Worm (Caenorhabditis elegans) whole organism, young adult: Measurements from ENCODE around the gene ZK994.6.

Source experiments
- B0019.2 ChIP-seq: fragments of 200-800 bp; sonication (Bioruptor generic); conservative IDR thresholded peaks from 2 replicates; pipeline ENCODE4 v1.3.6; 2022; ENCODE audit warnings: missing genetic modification reagents, missing genetic modification characterization, missing compliant biosample characterization
- B0261.1 ChIP-seq: sonication (generic microtip); optimal IDR thresholded peaks from 2 replicates; lab custom pipeline; 2016; ENCODE audit warnings: mild to moderate bottlenecking, missing genetic modification characterization, moderate library complexity, missing compliant biosample characterization
- B0336.3 ChIP-seq: fragments of 200-800 bp; sonication (Bioruptor generic); IDR thresholded peaks from 2 replicates; pipeline ENCODE4 v1.3.6; 2022; ENCODE audit warnings: missing genetic modification characterization, missing compliant biosample characterization
- F37B4.10 ChIP-seq: fragments of 200-800 bp; sonication (Bioruptor generic); IDR thresholded peaks from 2 replicates; pipeline ENCODE4 v1.3.6; 2022; ENCODE audit warnings: missing genetic modification characterization, missing compliant biosample characterization
- F39B2.1 ChIP-seq: fragments of 200-800 bp; sonication (Bioruptor generic); IDR thresholded peaks from 2 replicates; pipeline ENCODE4 v1.3.6; 2022; ENCODE audit warnings: missing genetic modification reagents, missing genetic modification characterization, missing compliant biosample characterization
- F55B11.4 ChIP-seq: sonication (generic microtip); optimal IDR thresholded peaks from 2 replicates; lab custom pipeline; 2016; ENCODE audit warnings: missing compliant biosample characterization, missing genetic modification characterization, borderline replicate concordance; ENCODE audit not compliant: insufficient read depth
- F57C9.4 ChIP-seq: sonication (generic microtip); optimal IDR thresholded peaks from 2 replicates; lab custom pipeline; 2017; ENCODE audit warnings: mild to moderate bottlenecking, missing genetic modification characterization, missing compliant biosample characterization
- T07F8.4 ChIP-seq: sonication (generic microtip); optimal IDR thresholded peaks from 2 replicates; lab custom pipeline; 2016; ENCODE audit warnings: mild to moderate bottlenecking, missing genetic modification characterization, moderate library complexity, missing compliant biosample characterization
- T26A5.8 ChIP-seq: sonication (generic microtip); optimal IDR thresholded peaks from 2 replicates; lab custom pipeline; 2016; ENCODE audit warnings: missing genetic modification characterization, missing compliant biosample characterization
- Y53F4B.3 ChIP-seq: fragments of 200-800 bp; sonication (Bioruptor generic); IDR thresholded peaks from 2 replicates; pipeline ENCODE4 v1.3.6; 2022; ENCODE audit warnings: missing genetic modification reagents, missing genetic modification characterization, missing compliant biosample characterization
- Y53G8AR.9 ChIP-seq: fragments of 200-800 bp; sonication (Bioruptor generic); conservative IDR thresholded peaks from 2 replicates; pipeline ENCODE4 v1.3.6; 2022; ENCODE audit warnings: missing genetic modification reagents, missing genetic modification characterization, missing compliant biosample characterization
- Y56A3A.18 ChIP-seq: fragments of 200-800 bp; sonication (Bioruptor generic); IDR thresholded peaks from 2 replicates; pipeline ENCODE4 v1.3.6; 2022; ENCODE audit warnings: missing genetic modification reagents, missing genetic modification characterization, missing compliant biosample characterization
- Y67H2A.10 ChIP-seq: fragments of 200-800 bp; sonication (Bioruptor generic); conservative IDR thresholded peaks from 2 replicates; pipeline ENCODE4 v1.3.6; 2022; ENCODE audit warnings: missing genetic modification reagents, missing genetic modification characterization, missing compliant biosample characterization
- ama-1 ChIP-seq, 3 experiments: fragments of 150-350 bp in 1 of 3; sonication (generic microtip) in 2 of 3; optimal IDR thresholded peaks; 2 replicates each; lab custom pipeline; 2014 to 2018; ENCODE audit warnings: missing biosample characterization in 2 of 3, missing genetic modification characterization in 2 of 3, missing genetic modification reagents in 2 of 3
- bed-1 ChIP-seq: fragments of 200-800 bp; sonication (Bioruptor generic); IDR thresholded peaks from 2 replicates; pipeline ENCODE4 v1.3.6; 2022; ENCODE audit warnings: missing genetic modification reagents, missing genetic modification characterization, missing compliant biosample characterization
- ccch-3 ChIP-seq: fragments of 200-800 bp; sonication (Bioruptor generic); optimal IDR thresholded peaks from 2 replicates; lab custom pipeline; 2018; ENCODE audit warnings: mild to moderate bottlenecking, missing genetic modification characterization, missing compliant biosample characterization
- ceh-27 ChIP-seq: fragments of 200-800 bp; sonication (Bioruptor generic); optimal IDR thresholded peaks from 2 replicates; lab custom pipeline; 2018; ENCODE audit warnings: mild to moderate bottlenecking, missing genetic modification characterization, moderate library complexity, missing compliant biosample characterization
- ceh-40 ChIP-seq: fragments of 200-800 bp; sonication (Bioruptor generic); IDR thresholded peaks from 2 replicates; pipeline ENCODE4 v1.3.6; 2022; ENCODE audit warnings: missing genetic modification characterization, missing compliant biosample characterization
- ceh-58 ChIP-seq: fragments of 200-800 bp; sonication (Bioruptor generic); IDR thresholded peaks from 2 replicates; pipeline ENCODE4 v1.3.6; 2022; ENCODE audit warnings: missing genetic modification characterization, missing compliant biosample characterization
- ceh-79 ChIP-seq: sonication (generic microtip); optimal IDR thresholded peaks from 2 replicates; lab custom pipeline; 2017; ENCODE audit warnings: mild to moderate bottlenecking, missing genetic modification characterization, missing compliant biosample characterization
- egl-18 ChIP-seq: fragments of 200-800 bp; sonication (Bioruptor generic); IDR thresholded peaks from 2 replicates; pipeline ENCODE4 v1.3.6; 2022; ENCODE audit warnings: missing genetic modification reagents, missing genetic modification characterization, missing compliant biosample characterization
- egl-44 ChIP-seq: fragments of 200-800 bp; sonication (Bioruptor generic); IDR thresholded peaks from 2 replicates; pipeline ENCODE4 v1.3.6; 2022; ENCODE audit warnings: missing genetic modification reagents, missing genetic modification characterization, missing compliant biosample characterization
- ets-4 ChIP-seq: fragments of 200-800 bp; sonication (Bioruptor generic); optimal IDR thresholded peaks from 2 replicates; lab custom pipeline; 2018; ENCODE audit warnings: mild to moderate bottlenecking, missing genetic modification characterization, missing compliant biosample characterization
- fkh-3 ChIP-seq: sonication (generic microtip); optimal IDR thresholded peaks from 2 replicates; lab custom pipeline; 2016; ENCODE audit warnings: mild to moderate bottlenecking, missing genetic modification characterization, missing compliant biosample characterization
- him-1 ChIP-seq: sonication (generic microtip); optimal IDR thresholded peaks from 2 replicates; lab custom pipeline; 2016; ENCODE audit warnings: missing genotype, missing genetic modification reagents, missing genetic modification characterization, missing compliant biosample characterization
- hmg-1.2 ChIP-seq: fragments of 200-800 bp; sonication (Bioruptor generic); IDR thresholded peaks from 2 replicates; pipeline ENCODE4 v1.3.6; 2022; ENCODE audit warnings: missing genetic modification reagents, missing genetic modification characterization, missing compliant biosample characterization
- hrde-1 ChIP-seq: sonication (generic microtip); optimal IDR thresholded peaks from 2 replicates; lab custom pipeline; 2016; ENCODE audit warnings: missing genetic modification characterization, mild to moderate bottlenecking, missing compliant biosample characterization, moderate library complexity, missing genotype, missing genetic modification reagents, borderline replicate concordance
- hsf-1 ChIP-seq: fragments of 200-800 bp; sonication (Bioruptor generic); IDR thresholded peaks from 2 replicates; pipeline ENCODE4 v1.3.6; 2022; ENCODE audit warnings: missing genetic modification reagents, missing genetic modification characterization, missing compliant biosample characterization
- let-526 ChIP-seq: fragments of 200-800 bp; sonication (Bioruptor generic); IDR thresholded peaks from 2 replicates; pipeline ENCODE4 v1.3.6; 2022; ENCODE audit warnings: missing genetic modification reagents, missing genetic modification characterization, missing compliant biosample characterization
- lin-54 ChIP-seq: fragments of 200-800 bp; sonication (Bioruptor generic); optimal IDR thresholded peaks from 2 replicates; lab custom pipeline; 2018; ENCODE audit warnings: mild to moderate bottlenecking, missing genetic modification characterization, missing compliant biosample characterization
- mes-4 ChIP-seq: sonication (generic microtip); optimal IDR thresholded peaks from 2 replicates; lab custom pipeline; 2016; ENCODE audit warnings: missing genotype, missing genetic modification characterization, missing compliant biosample characterization
- mxl-1 ChIP-seq: sonication (generic microtip); optimal IDR thresholded peaks from 2 replicates; lab custom pipeline; 2016; ENCODE audit warnings: missing genetic modification characterization, missing compliant biosample characterization
- nhr-179 ChIP-seq: sonication (generic microtip); optimal IDR thresholded peaks from 2 replicates; lab custom pipeline; 2016; ENCODE audit warnings: mild to moderate bottlenecking, missing genetic modification characterization, missing compliant biosample characterization
- nhr-80 ChIP-seq: sonication (generic microtip); optimal IDR thresholded peaks from 2 replicates; lab custom pipeline; 2016; ENCODE audit warnings: missing genetic modification characterization, missing compliant biosample characterization
- pbrm-1 ChIP-seq: fragments of 200-800 bp; sonication (Bioruptor generic); IDR thresholded peaks from 2 replicates; pipeline ENCODE4 v1.3.6; 2022; ENCODE audit warnings: missing genetic modification reagents, missing genetic modification characterization, missing compliant biosample characterization
- rec-8 ChIP-seq, 2 experiments: sonication (generic microtip); optimal IDR thresholded peaks; 2 replicates each; lab custom pipeline; 2016; ENCODE audit warnings: mild to moderate bottlenecking in 2 of 2, missing genetic modification characterization in 2 of 2, missing genetic modification reagents in 2 of 2, missing genotype in 2 of 2, missing biosample characterization in 1 of 2, missing compliant biosample characterization in 1 of 2, moderate library complexity in 1 of 2
- repo-1 ChIP-seq: sonication (generic microtip); optimal IDR thresholded peaks from 2 replicates; lab custom pipeline; 2017; ENCODE audit warnings: mild to moderate bottlenecking, missing genetic modification characterization, missing compliant biosample characterization
- rpc-1 ChIP-seq, 2 experiments: fragments of 150-350 bp in 1 of 2; sonication (generic microtip) in 1 of 2; optimal IDR thresholded peaks; 2 replicates each; lab custom pipeline; 2014 to 2018; ENCODE audit warnings: missing biosample characterization in 1 of 2, missing genetic modification characterization in 1 of 2, missing genetic modification reagents in 1 of 2, missing genotype in 1 of 2
- snpc-1.1 ChIP-seq: sonication (generic microtip); optimal IDR thresholded peaks from 2 replicates; lab custom pipeline; 2017; ENCODE audit warnings: missing genetic modification characterization, mild to moderate bottlenecking, missing compliant biosample characterization, antibody characterized with exemption, moderate library complexity, missing genotype, missing genetic modification reagents; ENCODE audit not compliant: insufficient read depth
- snpc-1.3 ChIP-seq: sonication (generic microtip); optimal IDR thresholded peaks from 2 replicates; lab custom pipeline; 2017; ENCODE audit warnings: missing genetic modification characterization, mild to moderate bottlenecking, missing compliant biosample characterization, antibody characterized with exemption, moderate library complexity, missing genotype, missing genetic modification reagents; ENCODE audit not compliant: insufficient read depth
- somi-1 ChIP-seq: fragments of 200-800 bp; sonication (Bioruptor generic); optimal IDR thresholded peaks from 2 replicates; lab custom pipeline; 2018; ENCODE audit warnings: mild to moderate bottlenecking, missing genetic modification characterization, missing compliant biosample characterization
- sptf-2 ChIP-seq: fragments of 200-800 bp; sonication (Bioruptor generic); optimal IDR thresholded peaks from 2 replicates; lab custom pipeline; 2018; ENCODE audit warnings: mild to moderate bottlenecking, missing genetic modification characterization, missing compliant biosample characterization
- tbp1 ChIP-seq: fragments of 200-800 bp; sonication (Bioruptor generic); optimal IDR thresholded peaks from 2 replicates; lab custom pipeline; 2018; ENCODE audit warnings: mild to moderate bottlenecking, missing genetic modification characterization, missing compliant biosample characterization
- unc-130 ChIP-seq: sonication (generic microtip); optimal IDR thresholded peaks from 2 replicates; lab custom pipeline; 2016; ENCODE audit warnings: missing genetic modification reagents, missing genetic modification characterization, missing compliant biosample characterization
- xnd-1 ChIP-seq: sonication (generic microtip); optimal IDR thresholded peaks from 2 replicates; lab custom pipeline; 2016; ENCODE audit warnings: missing genotype, missing genetic modification reagents, missing genetic modification characterization, missing compliant biosample characterization

The ZK994.6 gene

DNA sequence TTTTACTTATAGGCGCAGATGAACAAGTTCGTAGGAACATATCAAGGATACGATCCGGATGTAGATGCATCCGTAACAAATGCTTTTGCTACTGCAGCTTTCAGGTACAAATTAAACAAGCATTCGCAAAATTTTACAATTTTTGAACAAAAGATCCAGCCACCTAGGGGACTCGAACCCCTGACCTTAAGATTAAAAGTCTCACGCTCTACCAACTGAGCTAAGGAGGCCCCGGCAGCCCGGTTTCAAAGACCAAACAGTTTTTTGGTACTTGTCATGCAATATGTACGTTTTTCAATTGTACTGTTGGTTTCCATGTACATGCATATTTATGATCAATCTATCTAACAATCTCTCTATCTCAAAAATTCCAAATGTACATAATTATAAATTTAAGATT lies 7.8 kb downstream of the ZK994.6 start (continued):
- TF ChIP-seq snpc-1.1 (tag; lab: Kevin White, UChicago), result peak; percentile 84
- TF ChIP-seq ccch-3, result no peak
- TF ChIP-seq rec-8 (tag; optimal IDR thresholded peaks at IDR 0.05; lab: Kevin White, UChicago), result peak in 1 of 2 experiments; percentile 15
- peak; percentile 91 for TF ChIP-seq tbp1 (GFP tag; lab: Kevin White, UChicago)
- TF ChIP-seq F39B2.1 (GFP tag; lab: Robert Waterston, UW), result peak; percentile 55; the same call in 1 of the 2 replicates
- TF ChIP-seq Y53F4B.3, result peak; percentile 66
- no peak for TF ChIP-seq fkh-3
- TF ChIP-seq unc-130 (GFP tag; lab: Kevin White, UChicago), result peak; percentile 1
- TF ChIP-seq xnd-1 (tag; lab: Kevin White, UChicago), result no peak
- peak; percentile 19 for TF ChIP-seq mes-4 (tag; lab: Kevin White, UChicago)
- peak; percentile 39; the same call in 1 of the 2 replicates for TF ChIP-seq pbrm-1 (GFP tag; lab: Robert Waterston, UW)

DNA sequence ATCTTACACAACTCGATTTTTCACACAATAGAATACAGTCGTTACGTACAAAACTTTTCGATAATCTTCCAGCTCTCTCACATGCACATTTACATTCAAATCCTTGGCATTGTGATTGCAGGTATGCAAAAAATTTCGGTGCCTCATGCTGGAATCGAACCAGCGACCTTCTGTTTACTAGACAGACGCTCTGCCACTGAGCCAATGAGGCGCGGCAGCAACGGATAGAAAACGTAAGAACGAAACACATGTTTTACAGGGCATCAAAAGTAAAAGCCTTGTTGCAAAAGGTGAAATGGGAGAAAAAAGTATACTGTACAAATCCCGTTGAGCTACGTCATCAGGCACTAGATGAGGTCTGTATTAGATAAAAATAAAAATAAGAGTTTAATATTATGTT lies 11.3 kb downstream of the ZK994.6 start:
- TF ChIP-seq nhr-179 (tag; lab: Kevin White, UChicago) (no peak), F57C9.4 (tag; lab: Kevin White, UChicago) (no peak), bed-1 (GFP tag; lab: Robert Waterston, UW) (no peak), sptf-2 (GFP tag; lab: Kevin White, UChicago) (peak; percentile 62), F55B11.4 (no peak), somi-1 (GFP tag; lab: Kevin White, UChicago) (peak; percentile 11), unc-130 (GFP tag; lab: Kevin White, UChicago) (no peak), B0261.1 (peak; percentile 89), rpc-1 (optimal IDR thresholded peaks at IDR 0.05; lab: Kevin White, UChicago) (peak; percentile 72), rpc-1 (tag; optimal IDR thresholded peaks at IDR 0.05; lab: Kevin White, UChicago) (peak; percentile 88), F37B4.10 (no peak), hsf-1 (GFP tag; lab: Robert Waterston, UW) (peak; percentile 60; the same call in 1 of the 2 replicates), Y53G8AR.9 (GFP tag; lab: Robert Waterston, UW) (peak; percentile 46; the same call in 1 of the 2 replicates), F39B2.1 (GFP tag; lab: Robert Waterston, UW) (no peak), Y56A3A.18 (0 out of 2 replicates have a peak, but pooled peaks have one; percentile 14), ceh-40 (GFP tag; lab: Robert Waterston, UW) (peak; percentile 63; the same call in 1 of the 2 replicates), T26A5.8 (tag; lab: Kevin White, UChicago) (peak; percentile 70), mxl-1 (peak; percentile 49), nhr-80 (tag; lab: Kevin White, UChicago) (no peak), ama-1 (optimal IDR thresholded peaks at IDR 0.05; lab: Kevin White, UChicago) (no peak), ama-1 (GFP tag; optimal IDR thresholded peaks at IDR 0.05; lab: Kevin White, UChicago) (peak in 1 of 2 experiments; percentile 72), let-526 (no peak), ceh-58 (GFP tag; lab: Robert Waterston, UW) (no peak), B0336.3 (GFP tag; lab: Robert Waterston, UW) (peak; percentile 50; the same call in 1 of the 2 replicates), hmg-1.2 (GFP tag; lab: Robert Waterston, UW) (peak; percentile 72), ceh-79 (tag; lab: Kevin White, UChicago) (no peak), him-1 (tag; lab: Kevin White, UChicago) (peak; percentile 89), egl-18 (GFP tag; lab: Robert Waterston, UW) (no peak), T07F8.4 (tag; lab: Kevin White, UChicago) (peak; percentile 35), hrde-1 (tag; lab: Kevin White, UChicago) (peak; percentile 6), repo-1 (tag; lab: Kevin White, UChicago) (no peak), Y67H2A.10 (peak; percentile 35; the same call in 1 of the 2 replicates), ets-4 (no peak), rec-8 (tag; optimal IDR thresholded peaks at IDR 0.05; lab: Kevin White, UChicago) (peak in 1 of 2 experiments; percentile 68), B0019.2 (GFP tag; lab: Robert Waterston, UW) (no peak), snpc-1.3 (peak; percentile 47), ceh-27 (peak; percentile 16), lin-54 (peak; percentile 29), egl-44 (0 out of 2 replicates have a peak, but pooled peaks have one; percentile 26)
